ENCODE assay signal across 4 worm cellular contexts in the genomic region with DNA sequence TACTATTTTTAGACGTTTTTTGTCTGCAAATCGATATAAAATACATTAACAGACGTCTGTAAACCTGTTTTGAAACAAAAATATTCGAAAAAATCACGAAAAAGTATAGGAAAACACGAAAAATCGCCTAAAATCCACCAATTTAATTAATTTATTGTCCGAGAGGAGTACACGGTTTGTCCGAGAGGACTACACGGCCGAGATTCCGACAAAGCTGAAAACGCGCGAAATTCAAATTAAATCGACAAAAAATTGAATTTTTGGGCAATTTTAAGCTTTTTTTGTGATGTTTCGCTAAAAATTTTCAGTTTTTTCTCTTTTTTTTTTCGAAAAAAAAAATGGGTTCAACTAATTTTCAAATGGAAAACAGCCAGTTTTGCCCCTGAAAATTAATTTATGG.
TF ChIP-seq lines count a peak whose summit lies in the region.

No protein-coding gene starts in this region.

TF ChIP-seq in whole organism, L2 larva, 48 proteins besides CTCF, POLR2A, EP300 and RAD21:
- no peak for TF ChIP-seq alr-1 (tag; optimal IDR thresholded peaks at IDR 0.05; lab: Kevin White, UChicago)
- peak; percentile 55 to 77 for TF ChIP-seq lsy-2 (tag; optimal IDR thresholded peaks at IDR 0.05; lab: Kevin White, UChicago)
- TF ChIP-seq ztf-11 (tag; optimal IDR thresholded peaks at IDR 0.05; lab: Kevin White, UChicago): no peak
- no peak for TF ChIP-seq sem-4 (tag; optimal IDR thresholded peaks at IDR 0.05; lab: Kevin White, UChicago)
- TF ChIP-seq sma-9 (GFP tag; optimal IDR thresholded peaks at IDR 0.05; lab: Kevin White, UChicago): peak; percentile 65
- no peak for TF ChIP-seq sma-9 (tag; optimal IDR thresholded peaks at IDR 0.05; lab: Kevin White, UChicago)
- peak; percentile 53 for TF ChIP-seq unc-55 (GFP tag; optimal IDR thresholded peaks at IDR 0.05; lab: Kevin White, UChicago)
- TF ChIP-seq nhr-25 (tag; optimal IDR thresholded peaks at IDR 0.05; lab: Kevin White, UChicago): peak; percentile 73
- peak; percentile 91 for TF ChIP-seq gmeb-1 (tag; optimal IDR thresholded peaks at IDR 0.05; lab: Kevin White, UChicago)
- TF ChIP-seq C34F6.9 (tag; optimal IDR thresholded peaks at IDR 0.05; lab: Kevin White, UChicago): peak; percentile 44
- TF ChIP-seq ztf-1 (GFP tag; conservative IDR thresholded peaks at IDR 0.05; lab: Robert Waterston, UW): no peak
- TF ChIP-seq lin-11 (tag; optimal IDR thresholded peaks at IDR 0.05; lab: Kevin White, UChicago): no peak
- no peak for TF ChIP-seq egl-27 (tag; optimal IDR thresholded peaks at IDR 0.05; lab: Kevin White, UChicago)
- TF ChIP-seq snpc-4 (tag; optimal IDR thresholded peaks at IDR 0.05; lab: Kevin White, UChicago): no peak
- peak; percentile 3 for TF ChIP-seq ama-1 (optimal IDR thresholded peaks at IDR 0.05; lab: Kevin White, UChicago)
- peak; percentile 40 for TF ChIP-seq F13H6.1 (tag; optimal IDR thresholded peaks at IDR 0.05; lab: Kevin White, UChicago)
- peak; percentile 80 for TF ChIP-seq sma-3 (GFP tag; optimal IDR thresholded peaks at IDR 0.05; lab: Kevin White, UChicago)
- peak; percentile 40 for TF ChIP-seq lin-13 (GFP tag; optimal IDR thresholded peaks at IDR 0.05; lab: Kevin White, UChicago)
- TF ChIP-seq crh-2 (tag; optimal IDR thresholded peaks at IDR 0.05; lab: Kevin White, UChicago): peak; percentile 27
- TF ChIP-seq nhr-21 (tag; optimal IDR thresholded peaks at IDR 0.05; lab: Kevin White, UChicago): peak; percentile 48
TF ChIP-seq in whole organism, L2 larva: peak in this region for 12.

TF ChIP-seq in whole organism, L4 larva, 104 proteins besides CTCF, POLR2A, EP300 and RAD21 (continues in another document):
- TF ChIP-seq zfp-2 (tag; optimal IDR thresholded peaks at IDR 0.05; lab: Kevin White, UChicago) (no peak), zip-2 (tag; optimal IDR thresholded peaks at IDR 0.05; lab: Kevin White, UChicago) (no peak), hlh-11 (tag; optimal IDR thresholded peaks at IDR 0.05; lab: Kevin White, UChicago) (peak; percentile 26), nhr-11 (tag; optimal IDR thresholded peaks at IDR 0.05; lab: Kevin White, UChicago) (no peak), F10B5.3 (tag; optimal IDR thresholded peaks at IDR 0.05; lab: Kevin White, UChicago) (no peak), madf-9 (GFP tag; conservative IDR thresholded peaks at IDR 0.05; lab: Robert Waterston, UW) (peak; percentile 76), nhr-6 (tag; optimal IDR thresholded peaks at IDR 0.05; lab: Kevin White, UChicago) (peak; percentile 27), ZK546.5 (tag; optimal IDR thresholded peaks at IDR 0.05; lab: Kevin White, UChicago) (no peak), tra-1 (GFP tag; IDR thresholded peaks at IDR 0.05; lab: Robert Waterston, UW) (0 out of 2 replicates have a peak, but pooled peaks have one; percentile 50), gei-8 (GFP tag; optimal IDR thresholded peaks at IDR 0.05; lab: Kevin White, UChicago) (peak; percentile 5), daf-12 (tag; optimal IDR thresholded peaks at IDR 0.05; lab: Kevin White, UChicago) (no peak), hmg-1.1 (GFP tag; IDR thresholded peaks at IDR 0.05; lab: Robert Waterston, UW) (0 out of 2 replicates have a peak, but pooled peaks have one; percentile 39), skn-1 (tag; optimal IDR thresholded peaks at IDR 0.05; lab: Kevin White, UChicago) (no peak), unc-130 (GFP tag; optimal IDR thresholded peaks at IDR 0.05; lab: Kevin White, UChicago) (peak; percentile 80), nhr-48 (tag; optimal IDR thresholded peaks at IDR 0.05; lab: Kevin White, UChicago) (no peak), mdl-1 (tag; optimal IDR thresholded peaks at IDR 0.05; lab: Kevin White, UChicago) (no peak), lin-38 (GFP tag; IDR thresholded peaks at IDR 0.05; lab: Robert Waterston, UW) (peak; percentile 83), dmd-8 (GFP tag; IDR thresholded peaks at IDR 0.05; lab: Robert Waterston, UW) (no peak), ctbp-1 (GFP tag; IDR thresholded peaks at IDR 0.05; lab: Robert Waterston, UW) (no peak), spr-1 (tag; optimal IDR thresholded peaks at IDR 0.05; lab: Kevin White, UChicago) (no peak), nhr-237 (tag; optimal IDR thresholded peaks at IDR 0.05; lab: Kevin White, UChicago) (no peak), lin-29 (GFP tag; IDR thresholded peaks at IDR 0.05; lab: Robert Waterston, UW) (no peak), nhr-42 (GFP tag; IDR thresholded peaks at IDR 0.05; lab: Robert Waterston, UW) (no peak), snpc-1.2 (GFP tag; IDR thresholded peaks at IDR 0.05; lab: Robert Waterston, UW) (peak; percentile 97)

TF ChIP-seq in whole organism, late embryonic, 69 proteins besides CTCF, POLR2A, EP300 and RAD21:
- peak; percentile 4 for TF ChIP-seq F13H6.1 (tag; optimal IDR thresholded peaks at IDR 0.05; lab: Kevin White, UChicago)
- peak; percentile 20 for TF ChIP-seq lim-6 (tag; optimal IDR thresholded peaks at IDR 0.05; lab: Kevin White, UChicago)
- TF ChIP-seq unc-42 (tag; optimal IDR thresholded peaks at IDR 0.05; lab: Kevin White, UChicago): peak; percentile 32
- TF ChIP-seq ceh-34 (tag; optimal IDR thresholded peaks at IDR 0.05; lab: Kevin White, UChicago): no peak
- no peak for TF ChIP-seq K09A11.1 (tag; optimal IDR thresholded peaks at IDR 0.05; lab: Kevin White, UChicago; ENCODE audit: insufficient read depth)
- peak; percentile 67 for TF ChIP-seq ets-4 (tag; optimal IDR thresholded peaks at IDR 0.05; lab: Kevin White, UChicago)
- peak; percentile 87 for TF ChIP-seq C08G9.2 (tag; optimal IDR thresholded peaks at IDR 0.05; lab: Kevin White, UChicago)
- TF ChIP-seq ztf-16 (tag; optimal IDR thresholded peaks at IDR 0.05; lab: Kevin White, UChicago): peak; percentile 35
- peak; percentile 84 for TF ChIP-seq ceh-31 (tag; optimal IDR thresholded peaks at IDR 0.05; lab: Kevin White, UChicago)
- no peak for TF ChIP-seq ceh-22 (tag; optimal IDR thresholded peaks at IDR 0.05; lab: Kevin White, UChicago)
- peak; percentile 14 for TF ChIP-seq fax-1 (tag; optimal IDR thresholded peaks at IDR 0.05; lab: Kevin White, UChicago)
- peak; percentile 64 for TF ChIP-seq tbx-2 (tag; optimal IDR thresholded peaks at IDR 0.05; lab: Kevin White, UChicago)
- TF ChIP-seq tbx-7 (tag; optimal IDR thresholded peaks at IDR 0.05; lab: Kevin White, UChicago): peak; percentile 69
- peak; percentile 31 for TF ChIP-seq zip-5 (tag; optimal IDR thresholded peaks at IDR 0.05; lab: Kevin White, UChicago)
- TF ChIP-seq ceh-2 (tag; optimal IDR thresholded peaks at IDR 0.05; lab: Kevin White, UChicago): peak; percentile 67
- peak; percentile 46 for TF ChIP-seq hlh-8 (tag; optimal IDR thresholded peaks at IDR 0.05; lab: Kevin White, UChicago)
- TF ChIP-seq ref-2 (tag; optimal IDR thresholded peaks at IDR 0.05; lab: Kevin White, UChicago): peak; percentile 9
- no peak for TF ChIP-seq syd-9 (tag; optimal IDR thresholded peaks at IDR 0.05; lab: Kevin White, UChicago)

TF ChIP-seq in whole organism, mixed stage, embryonic, 35 proteins besides CTCF, POLR2A, EP300 and RAD21:
- TF ChIP-seq elt-1 (tag; optimal IDR thresholded peaks at IDR 0.05; lab: Kevin White, UChicago; ENCODE audit: borderline replicate concordance, insufficient read depth) (no peak), ces-1 (GFP tag; optimal IDR thresholded peaks at IDR 0.05; lab: Kevin White, UChicago) (peak; percentile 7), M03D4.4 (tag; optimal IDR thresholded peaks at IDR 0.05; lab: Kevin White, UChicago) (no peak), lsy-2 (tag; optimal IDR thresholded peaks at IDR 0.05; lab: Kevin White, UChicago) (no peak), cnd-1 (tag; optimal IDR thresholded peaks at IDR 0.05; lab: Kevin White, UChicago) (no peak)
